Worm (Caenorhabditis elegans) whole organism, dauer: ENCODE data around the gene F10E7.11.

Experiments used
- unc-62 ChIP-seq: sonication (generic microtip); optimal IDR thresholded peaks from 2 replicates; lab custom pipeline; 2017; ENCODE audit warnings: missing biosample characterization, missing genetic modification reagents, missing genetic modification characterization

Gene F10E7.11

ce11 chrII:7122661-7123418, at the start of gene F10E7.11:
TSS of gene F10E7.11 (minus strand) at chrII:7122892.
- TF ChIP-seq unc-62 (GFP tag; lab: Kevin White, UChicago), result no peak

- TF ChIP-seq unc-62 (GFP tag; lab: Kevin White, UChicago), result no peak
Observed at ce11 chrII:7171305-7171998, 48.8 kb upstream of the F10E7.11 start, which contains the start of gene dyf-13. TSS of gene dyf-13 (minus strand) at chrII:7171355.

ce11 chrII:7168712-7169111, 46.0 kb upstream of the F10E7.11 start, which contains the start of gene col-36:
TSS of gene col-36 (minus strand) at chrII:7168812.
- no peak for TF ChIP-seq unc-62 (GFP tag; lab: Kevin White, UChicago)

- TF ChIP-seq unc-62 (GFP tag; lab: Kevin White, UChicago), result no peak
Observed at ce11 chrII:7166768-7167167, 44.1 kb upstream of the F10E7.11 start.

- no peak for TF ChIP-seq unc-62 (GFP tag; lab: Kevin White, UChicago)
Observed at ce11 chrII:7165749-7166148, 43.1 kb upstream of the F10E7.11 start, which contains the start of gene mfsd-13.2. TSS of gene mfsd-13.2 (minus strand) at chrII:7165849.

- TF ChIP-seq unc-62 (GFP tag; lab: Kevin White, UChicago), result no peak
Observed at ce11 chrII:7161512-7161911, 38.8 kb upstream of the F10E7.11 start, which contains the start of gene C27H5.12. TSS of gene C27H5.12 (minus strand) at chrII:7161612.

- TF ChIP-seq unc-62 (GFP tag; lab: Kevin White, UChicago), result no peak
Observed at ce11 chrII:7157415-7157814, 34.7 kb upstream of the F10E7.11 start.

ce11 chrII:7155392-7155791, 32.7 kb upstream of the F10E7.11 start, which contains the start of gene C27H5.2:
TSS of gene C27H5.2 (plus strand) at chrII:7155581.
- no peak for TF ChIP-seq unc-62 (GFP tag; lab: Kevin White, UChicago)

- no peak for TF ChIP-seq unc-62 (GFP tag; lab: Kevin White, UChicago)
Observed at ce11 chrII:7154711-7155110, 32.0 kb upstream of the F10E7.11 start.

- no peak for TF ChIP-seq unc-62 (GFP tag; lab: Kevin White, UChicago)
Observed at ce11 chrII:7151969-7152631, 29.4 kb upstream of the F10E7.11 start, which contains the start of gene fust-1. TSS of gene fust-1 (plus strand) at chrII:7152581.

ce11 chrII:7148099-7148498, 25.4 kb upstream of the F10E7.11 start, which contains the start of gene T07F8.1:
TSS of gene T07F8.1 (plus strand) at chrII:7148399.
- no peak for TF ChIP-seq unc-62 (GFP tag; lab: Kevin White, UChicago)

ce11 chrII:7147550-7147949, 24.9 kb upstream of the F10E7.11 start:
- no peak for TF ChIP-seq unc-62 (GFP tag; lab: Kevin White, UChicago)

ce11 chrII:7146240-7146639, 23.5 kb upstream of the F10E7.11 start:
- TF ChIP-seq unc-62 (GFP tag; lab: Kevin White, UChicago), result no peak

- TF ChIP-seq unc-62 (GFP tag; lab: Kevin White, UChicago), result no peak
Observed at ce11 chrII:7144307-7144706, 21.6 kb upstream of the F10E7.11 start, which contains the start of gene npr-31. TSS of gene npr-31 (plus strand) at chrII:7144607.

ce11 chrII:7139064-7139463, 16.4 kb upstream of the F10E7.11 start:
- TF ChIP-seq unc-62 (GFP tag; lab: Kevin White, UChicago), result no peak
